Fruit fly (Drosophila melanogaster) whole organism, embryonic: ENCODE measurements around the gene CG13694.

Source experiments
- ATbp ChIP-seq: fragments of 200-800 bp; sonication (Bioruptor generic); optimal IDR thresholded peaks from 2 replicates; lab custom pipeline; 2017; ENCODE audit warnings: missing biosample characterization, mild to moderate bottlenecking, missing genetic modification characterization, missing genetic modification reagents
- Adf1 ChIP-seq: fragments of 200-800 bp; sonication (Bioruptor generic); IDR thresholded peaks from 2 replicates; pipeline ENCODE4 v1.3.6; 2022; ENCODE audit warnings: missing biosample characterization, missing genetic modification characterization
- Asciz ChIP-seq: fragments of 200-800 bp; sonication (Bioruptor generic); optimal IDR thresholded peaks from 2 replicates; lab custom pipeline; 2017; ENCODE audit warnings: missing biosample characterization, mild to moderate bottlenecking, missing genetic modification characterization, missing genetic modification reagents
- BEAF-32 ChIP-seq: fragments of 200-800 bp; sonication (Bioruptor generic); optimal IDR thresholded peaks from 3 replicates; lab custom pipeline; 2017; ENCODE audit warnings: missing biosample characterization, missing genetic modification characterization, mild to moderate bottlenecking, moderate library complexity, missing genetic modification reagents
- Bdp1 ChIP-seq: fragments of 200-800 bp; sonication (Bioruptor generic); optimal IDR thresholded peaks from 3 replicates; lab custom pipeline; 2016; ENCODE audit warnings: missing biosample characterization, missing genetic modification characterization
- C15 ChIP-seq: fragments of 200-800 bp; sonication (Bioruptor generic); IDR thresholded peaks from 3 replicates; pipeline ENCODE4 v1.3.6; 2022; ENCODE audit warnings: missing biosample characterization, missing genetic modification characterization
- CG10274 ChIP-seq: fragments of 200-800 bp; sonication (Bioruptor generic); optimal IDR thresholded peaks from 3 replicates; lab custom pipeline; 2017; ENCODE audit warnings: missing biosample characterization, mild to moderate bottlenecking, missing genetic modification characterization
- CG11695 ChIP-seq: fragments of 200-800 bp; sonication (Bioruptor generic); IDR thresholded peaks from 3 replicates; pipeline ENCODE4 v1.3.6; 2022; ENCODE audit warnings: missing biosample characterization, missing genetic modification characterization
- CG11696 ChIP-seq: fragments of 200-800 bp; sonication (Bioruptor generic); IDR thresholded peaks from 2 replicates; pipeline ENCODE4 v1.3.6; 2022; ENCODE audit warnings: missing biosample characterization, missing genetic modification characterization
- CG14014 ChIP-seq: fragments of 200-800 bp; sonication (Bioruptor generic); IDR thresholded peaks from 2 replicates; pipeline ENCODE4 v1.3.6; 2022; ENCODE audit warnings: missing biosample characterization, missing genetic modification characterization
- CG1529 ChIP-seq: fragments of 200-800 bp; sonication (Bioruptor generic); optimal IDR thresholded peaks from 3 replicates; lab custom pipeline; 2018; ENCODE audit warnings: missing biosample characterization, missing genetic modification characterization
- CG15696 ChIP-seq: fragments of 200-800 bp; sonication (Bioruptor generic); optimal IDR thresholded peaks from 2 replicates; lab custom pipeline; 2019; ENCODE audit warnings: missing biosample characterization, mild to moderate bottlenecking, missing genetic modification characterization, moderate library complexity
- CG17359 ChIP-seq: fragments of 200-800 bp; sonication (Bioruptor generic); optimal IDR thresholded peaks from 3 replicates; lab custom pipeline; 2018; ENCODE audit warnings: missing biosample characterization, mild to moderate bottlenecking, missing genetic modification characterization, moderate library complexity
- CG17361 ChIP-seq: fragments of 200-800 bp; sonication (Bioruptor generic); IDR thresholded peaks from 3 replicates; pipeline ENCODE4 v1.3.6; 2022; ENCODE audit warnings: missing biosample characterization, missing genetic modification characterization
- CG17912 ChIP-seq: fragments of 200-800 bp; sonication (Bioruptor generic); optimal IDR thresholded peaks from 2 replicates; lab custom pipeline; 2018; ENCODE audit warnings: missing biosample characterization, mild to moderate bottlenecking, missing genetic modification characterization
- CG2116 ChIP-seq: fragments of 200-800 bp; sonication (Bioruptor generic); optimal IDR thresholded peaks from 3 replicates; lab custom pipeline; 2018; ENCODE audit warnings: missing biosample characterization, mild to moderate bottlenecking, missing genetic modification characterization
- CG2129 ChIP-seq: fragments of 200-800 bp; sonication (Bioruptor generic); IDR thresholded peaks from 2 replicates; pipeline ENCODE4 v1.3.6; 2022; ENCODE audit warnings: missing biosample characterization, missing genetic modification characterization; ENCODE audit not compliant: partially characterized antibody
- CG2875 ChIP-seq: fragments of 200-800 bp; sonication (Bioruptor generic); optimal IDR thresholded peaks from 2 replicates; lab custom pipeline; 2017; ENCODE audit warnings: missing biosample characterization, mild to moderate bottlenecking, missing genetic modification characterization, missing genetic modification reagents
- CG31224 ChIP-seq: fragments of 200-800 bp; sonication (Bioruptor generic); IDR thresholded peaks from 2 replicates; pipeline ENCODE4 v1.3.6; 2022; ENCODE audit warnings: missing biosample characterization, missing genetic modification characterization
- CG32767 ChIP-seq: fragments of 200-800 bp; sonication (Bioruptor generic); IDR thresholded peaks from 2 replicates; pipeline ENCODE4 v1.3.6; 2022; ENCODE audit warnings: missing biosample characterization, missing genetic modification characterization
- CG34224 ChIP-seq: fragments of 200-800 bp; sonication (Bioruptor generic); IDR thresholded peaks from 3 replicates; pipeline ENCODE4 v1.3.6; 2022; ENCODE audit warnings: missing biosample characterization, missing genetic modification characterization; ENCODE audit not compliant: partially characterized antibody
- CG4820 ChIP-seq: fragments of 200-800 bp; sonication (Bioruptor generic); optimal IDR thresholded peaks from 3 replicates; lab custom pipeline; 2016; ENCODE audit warnings: missing biosample characterization, missing genetic modification characterization
- CG6272 ChIP-seq: fragments of 200-800 bp; sonication (Bioruptor generic); IDR thresholded peaks from 2 replicates; pipeline ENCODE4 v1.3.6; 2022; ENCODE audit warnings: missing biosample characterization, missing genetic modification characterization
- CG6854 ChIP-seq: fragments of 200-800 bp; sonication (Bioruptor generic); optimal IDR thresholded peaks from 3 replicates; lab custom pipeline; 2017; ENCODE audit warnings: missing biosample characterization, mild to moderate bottlenecking, missing genetic modification characterization
- CG9727 ChIP-seq: fragments of 200-800 bp; sonication (Bioruptor generic); optimal IDR thresholded peaks from 3 replicates; lab custom pipeline; 2017; ENCODE audit warnings: missing biosample characterization, mild to moderate bottlenecking, missing genetic modification characterization
- CG9797 ChIP-seq: fragments of 200-800 bp; sonication (Bioruptor generic); optimal IDR thresholded peaks from 3 replicates; lab custom pipeline; 2018; ENCODE audit warnings: missing biosample characterization, mild to moderate bottlenecking, missing genetic modification characterization
- CG9932 ChIP-seq: fragments of 200-800 bp; sonication (Bioruptor generic); IDR thresholded peaks from 2 replicates; pipeline ENCODE4 v1.3.6; 2022; ENCODE audit warnings: missing biosample characterization, missing genetic modification characterization
- Dfd ChIP-seq, 2 experiments: fragments of >200 bp; optimal IDR thresholded peaks; 2 replicates each; lab custom pipeline; 2017; ENCODE audit warnings: missing biosample characterization in 2 of 2, missing genetic modification characterization in 2 of 2
- Dip2 ChIP-seq: fragments of 200-800 bp; sonication (Bioruptor generic); IDR thresholded peaks from 2 replicates; pipeline ENCODE4 v1.3.6; 2022; ENCODE audit warnings: missing biosample characterization, missing genetic modification characterization
- E2f1 ChIP-seq: fragments of 200-800 bp; sonication (Bioruptor generic); IDR thresholded peaks from 2 replicates; pipeline ENCODE4 v1.3.6; 2022; ENCODE audit warnings: missing biosample characterization, missing genetic modification characterization
- Eip74EF ChIP-seq, 2 experiments: fragments of 200-800 bp in 1 of 2; fragments of >200 bp in 1 of 2; sonication (Bioruptor generic) in 1 of 2; optimal IDR thresholded peaks; 2 replicates each; lab custom pipeline; 2017 to 2019; ENCODE audit warnings: missing biosample characterization in 2 of 2, missing genetic modification characterization in 2 of 2, mild to moderate bottlenecking in 1 of 2, moderate library complexity in 1 of 2
- Neu2 ChIP-seq: fragments of 200-800 bp; sonication (Bioruptor generic); optimal IDR thresholded peaks from 3 replicates; lab custom pipeline; 2016; ENCODE audit warnings: missing biosample characterization, missing genetic modification characterization, borderline replicate concordance
- Sry-β ChIP-seq: fragments of 200-800 bp; sonication (Bioruptor generic); optimal IDR thresholded peaks from 2 replicates; lab custom pipeline; 2018; ENCODE audit warnings: missing biosample characterization, mild to moderate bottlenecking, missing genetic modification characterization, moderate library complexity
- Xbp1 ChIP-seq: fragments of 200-800 bp; sonication (Bioruptor generic); optimal IDR thresholded peaks from 3 replicates; lab custom pipeline; 2016; ENCODE audit warnings: missing biosample characterization, mild to moderate bottlenecking, missing genetic modification characterization
- fd96Cb ChIP-seq: fragments of 200-800 bp; sonication (Bioruptor generic); optimal IDR thresholded peaks from 2 replicates; lab custom pipeline; 2018; ENCODE audit warnings: missing biosample characterization, mild to moderate bottlenecking, missing genetic modification characterization, moderate library complexity
- gsb ChIP-seq: fragments of 200-800 bp; sonication (Bioruptor generic); IDR thresholded peaks from 2 replicates; pipeline ENCODE4 v1.3.6; 2022; ENCODE audit warnings: missing biosample characterization, missing genetic modification characterization
- her ChIP-seq: fragments of 200-800 bp; sonication (Bioruptor generic); optimal IDR thresholded peaks from 2 replicates; lab custom pipeline; 2016; ENCODE audit warnings: missing biosample characterization, missing genetic modification characterization
- insv ChIP-seq, 2 experiments: fragments of 200-800 bp; sonication (Bioruptor generic); optimal IDR thresholded peaks; 3 replicates each; lab custom pipeline; 2016 to 2018; ENCODE audit warnings: missing biosample characterization in 2 of 2, missing genetic modification characterization in 2 of 2
- kah ChIP-seq: fragments of 200-800 bp; sonication (Bioruptor generic); optimal IDR thresholded peaks from 2 replicates; lab custom pipeline; 2018; ENCODE audit warnings: missing biosample characterization, mild to moderate bottlenecking, missing genetic modification characterization
- mld ChIP-seq: fragments of 200-800 bp; sonication (Bioruptor generic); IDR thresholded peaks from 3 replicates; pipeline ENCODE4 v1.3.6; 2022; ENCODE audit warnings: missing biosample characterization, missing genetic modification characterization; ENCODE audit not compliant: partially characterized antibody
- nerfin-1 ChIP-seq: fragments of 200-800 bp; sonication (Bioruptor generic); optimal IDR thresholded peaks from 3 replicates; lab custom pipeline; 2019; ENCODE audit warnings: missing biosample characterization, mild to moderate bottlenecking, missing genetic modification characterization, moderate library complexity
- otp ChIP-seq: fragments of 200-800 bp; sonication (Bioruptor generic); IDR thresholded peaks from 3 replicates; pipeline ENCODE4, ENCODE4 v1.3.6; 2022; ENCODE audit warnings: missing biosample characterization, missing genetic modification characterization
- p53 ChIP-seq: fragments of 200-800 bp; sonication (Bioruptor generic); optimal IDR thresholded peaks from 2 replicates; lab custom pipeline; 2016; ENCODE audit warnings: missing biosample characterization, missing genetic modification characterization
- sisA ChIP-seq: fragments of 200-800 bp; sonication (Bioruptor generic); IDR thresholded peaks from 2 replicates; pipeline ENCODE4 v1.3.6; 2022; ENCODE audit warnings: missing biosample characterization, missing genetic modification characterization
- sr ChIP-seq: fragments of 200-800 bp; sonication (Bioruptor generic); IDR thresholded peaks from 3 replicates; pipeline ENCODE4 v1.3.6; 2022; ENCODE audit warnings: missing biosample characterization, missing genetic modification characterization
- ssp ChIP-seq: fragments of 200-800 bp; sonication (Bioruptor generic); IDR thresholded peaks from 2 replicates; pipeline ENCODE4 v1.3.6; 2022; ENCODE audit warnings: missing biosample characterization, missing genetic modification characterization
- tna ChIP-seq: fragments of 200-800 bp; sonication (Bioruptor generic); IDR thresholded peaks from 2 replicates; pipeline ENCODE4 v1.3.6; 2022; ENCODE audit warnings: missing biosample characterization, missing genetic modification characterization; ENCODE audit not compliant: partially characterized antibody
- toy ChIP-seq: fragments of 200-800 bp; sonication (Bioruptor generic); IDR thresholded peaks from 2 replicates; pipeline ENCODE4 v1.3.6; 2022; ENCODE audit warnings: missing biosample characterization, missing genetic modification characterization
- vfl ChIP-seq: fragments of 200-800 bp; sonication (Bioruptor generic); optimal IDR thresholded peaks from 2 replicates; lab custom pipeline; 2016; ENCODE audit warnings: missing biosample characterization, missing genetic modification characterization
- zf30C ChIP-seq: fragments of 200-800 bp; sonication (Bioruptor generic); optimal IDR thresholded peaks from 3 replicates; lab custom pipeline; 2018; ENCODE audit warnings: missing biosample characterization, mild to moderate bottlenecking, missing genetic modification characterization

Gene CG13694

dm6 chr2L:161453-162175, 45.3 kb upstream of the CG13694 start (continued):
- TF ChIP-seq CG1529 (GFP tag; lab: Kevin White, UChicago) (peak; percentile 44), Neu2 (GFP tag; lab: Kevin White, UChicago) (no peak), CG9797 (GFP tag; lab: Kevin White, UChicago) (no peak), CG2129 (no peak), Dfd (GFP tag; optimal IDR thresholded peaks at IDR 0.05; lab: Kevin White, UChicago) (no peak), BEAF-32 (GFP tag; lab: Kevin White, UChicago) (no peak), Bdp1 (GFP tag; lab: Kevin White, UChicago) (no peak), CG34224 (GFP tag; lab: Robert Waterston, UW) (no peak), CG4820 (GFP tag; lab: Kevin White, UChicago) (no peak), CG31224 (GFP tag; lab: Robert Waterston, UW) (no peak), CG32767 (GFP tag; lab: Robert Waterston, UW) (no peak), kah (peak; percentile 8), tna (GFP tag; lab: Robert Waterston, UW) (no peak), Sry-β (GFP tag; lab: Kevin White, UChicago) (no peak), her (no peak), CG15696 (tag; lab: Kevin White, UChicago) (peak; percentile 51), E2f1 (GFP tag; lab: Robert Waterston, UW) (no peak), CG9727 (no peak), CG17361 (GFP tag; lab: Robert Waterston, UW) (no peak), Eip74EF (GFP tag; optimal IDR thresholded peaks at IDR 0.05; lab: Kevin White, UChicago) (peak in 1 of 2 experiments; percentile 62), fd96Cb (tag; lab: Kevin White, UChicago) (no peak), vfl (GFP tag; lab: Kevin White, UChicago) (no peak), CG6272 (GFP tag; lab: Robert Waterston, UW) (no peak), Asciz (GFP tag; lab: Kevin White, UChicago) (no peak), CG6854 (peak; percentile 55), mld (GFP tag; lab: Robert Waterston, UW) (no peak), gsb (GFP tag; lab: Robert Waterston, UW) (no peak), CG17359 (tag; lab: Kevin White, UChicago) (no peak), toy (GFP tag; lab: Robert Waterston, UW) (no peak), CG10274 (GFP tag; lab: Kevin White, UChicago) (peak; percentile 41), Adf1 (GFP tag; lab: Robert Waterston, UW) (no peak), nerfin-1 (tag; lab: Kevin White, UChicago) (peak; percentile 49), zf30C (GFP tag; lab: Kevin White, UChicago) (peak; percentile 58), insv (GFP tag; optimal IDR thresholded peaks at IDR 0.05; lab: Kevin White, UChicago) (peak in 1 of 2 experiments; percentile 47), CG9932 (no peak), otp (GFP tag; lab: Robert Waterston, UW) (no peak), CG11695 (GFP tag; lab: Robert Waterston, UW) (no peak), CG14014 (GFP tag; lab: Robert Waterston, UW) (no peak), Dip2 (GFP tag; lab: Robert Waterston, UW) (no peak), CG11696 (GFP tag; lab: Robert Waterston, UW) (no peak), CG17912 (GFP tag; lab: Kevin White, UChicago) (peak; percentile 32), CG2875 (GFP tag; lab: Kevin White, UChicago) (no peak), C15 (GFP tag; lab: Robert Waterston, UW) (no peak), Xbp1 (GFP tag; lab: Kevin White, UChicago) (peak; percentile 36), sr (no peak), ssp (GFP tag; lab: Robert Waterston, UW) (no peak), sisA (no peak), p53 (GFP tag; lab: Kevin White, UChicago) (no peak), CG2116 (GFP tag; lab: Kevin White, UChicago) (peak; percentile 15), ATbp (GFP tag; lab: Kevin White, UChicago) (no peak)
